Fruit fly (Drosophila melanogaster): ENCODE data around the gene CG11756.

CG11756 gene

DNA sequence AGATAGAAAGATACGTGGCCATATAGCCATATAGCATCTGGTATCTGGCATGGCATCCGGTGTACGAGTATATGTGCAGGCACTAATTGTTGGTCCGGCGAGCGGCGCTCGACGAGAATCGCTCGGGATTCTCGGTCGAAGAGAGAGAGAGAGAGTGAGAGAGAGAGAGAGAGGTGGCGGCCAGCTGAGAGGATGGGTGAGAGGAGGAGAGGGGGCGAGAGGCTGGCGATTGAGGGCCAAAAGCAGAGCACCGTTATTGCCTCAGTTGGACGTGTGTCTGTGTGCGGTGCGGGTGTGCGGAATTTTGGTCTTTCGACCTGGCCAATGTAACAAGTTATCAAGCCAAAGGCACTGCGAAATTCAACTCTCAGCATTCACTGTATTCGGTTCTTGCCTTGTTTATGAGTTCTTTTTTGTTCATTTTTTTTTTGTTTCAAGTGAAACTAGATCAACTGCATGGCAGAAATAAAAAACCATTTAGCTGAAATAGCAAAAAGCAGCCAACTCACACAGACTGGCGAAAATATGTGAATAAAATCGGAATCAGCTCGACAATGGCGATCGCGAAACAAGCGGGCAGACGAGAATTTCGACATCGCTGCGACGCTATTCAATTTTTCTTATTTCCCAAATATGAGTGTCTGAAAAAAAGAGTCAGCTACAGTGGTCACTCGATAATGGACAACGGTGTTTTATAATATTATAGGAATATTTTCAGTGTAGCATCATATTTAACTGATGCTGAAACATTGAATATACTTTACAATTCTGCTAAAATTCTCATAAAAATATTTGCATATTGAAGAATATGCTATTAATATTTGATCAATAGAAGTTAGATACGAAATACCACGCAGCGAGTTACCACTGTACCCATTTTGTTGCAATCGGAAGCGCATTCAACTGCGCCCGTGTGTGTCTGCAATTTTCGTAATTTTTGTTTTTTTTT lies 25.1 kb downstream of the CG11756 start (continued):
- TF ChIP-seq lilli (GFP tag; optimal IDR thresholded peaks at IDR 0.05) (peak; percentile 8), lola (GFP tag; optimal IDR thresholded peaks at IDR 0.05) (no peak), CG10366 (GFP tag; IDR thresholded peaks at IDR 0.05) (no peak), crol (GFP tag; IDR thresholded peaks at IDR 0.05) (peak; percentile 82)

DNA sequence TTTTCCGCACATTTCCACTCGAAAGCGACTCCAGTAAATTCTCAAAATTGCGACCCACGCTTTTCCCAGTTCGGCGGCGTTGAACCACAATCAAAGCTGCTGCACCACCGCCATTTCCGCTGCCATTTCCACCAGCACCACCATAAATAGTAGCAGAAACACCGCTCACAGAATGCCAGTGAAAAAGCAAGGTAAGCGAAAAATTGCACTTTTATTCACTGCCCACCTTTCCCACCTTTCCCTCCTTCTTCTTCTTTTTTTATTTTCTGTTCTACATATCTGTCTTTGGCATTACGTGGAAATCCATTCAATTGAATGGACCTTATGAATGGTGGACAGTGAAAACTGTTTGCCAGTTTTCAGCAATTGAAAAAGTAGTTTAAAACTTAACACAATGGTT lies 26.4 kb downstream of the CG11756 start:
- TF ChIP-seq Usf (GFP tag; optimal IDR thresholded peaks at IDR 0.05) (no peak), Dip3 (GFP tag; optimal IDR thresholded peaks at IDR 0.05) (no peak), repo (GFP tag; optimal IDR thresholded peaks at IDR 0.05) (no peak), Chrac-16 (GFP tag; optimal IDR thresholded peaks at IDR 0.05) (no peak), NFAT (GFP tag; IDR thresholded peaks at IDR 0.05) (no peak), Hmx (GFP tag; optimal IDR thresholded peaks at IDR 0.05) (no peak)

DNA sequence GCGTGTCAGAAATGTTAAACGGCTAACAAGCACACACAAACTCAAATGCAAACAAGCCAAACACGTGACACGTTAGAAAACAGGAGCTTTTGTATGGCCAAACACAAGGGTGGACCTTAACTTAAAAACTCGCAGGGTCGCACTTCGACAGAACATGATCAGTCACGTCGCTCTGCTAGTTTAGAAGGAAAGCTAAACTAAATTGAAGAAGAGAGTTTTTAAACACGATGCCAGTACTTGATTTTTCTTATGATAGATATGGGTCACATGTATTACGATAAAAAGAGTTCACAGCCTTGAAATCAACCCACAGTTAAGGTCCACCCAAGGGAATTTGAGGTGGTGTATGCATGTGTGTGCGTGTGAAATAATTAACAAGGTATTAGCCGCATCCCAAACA lies 30.5 kb downstream of the CG11756 start:
- TF ChIP-seq gce (GFP tag; IDR thresholded peaks at IDR 0.05) (no peak), CG2678 (tag; optimal IDR thresholded peaks at IDR 0.05) (peak; percentile 23), CG7786 (GFP tag; optimal IDR thresholded peaks at IDR 0.05) (no peak), zen (tag; optimal IDR thresholded peaks at IDR 0.05) (no peak), CG2129 (GFP tag; IDR thresholded peaks at IDR 0.05; ENCODE audit: partially characterized antibody) (no peak), Med (GFP tag) (peak; percentile 7), CG2120 (GFP tag; optimal IDR thresholded peaks at IDR 0.05) (peak; percentile 22), cwo (GFP tag; optimal IDR thresholded peaks at IDR 0.05) (peak; percentile 12), CG10366 (GFP tag; IDR thresholded peaks at IDR 0.05) (no peak), Fer1 (GFP tag; optimal IDR thresholded peaks at IDR 0.05) (peak; percentile 27), lab (GFP tag; optimal IDR thresholded peaks at IDR 0.05) (peak; percentile 17), Hey (tag; optimal IDR thresholded peaks at IDR 0.05) (no peak), Vsx1 (GFP tag; optimal IDR thresholded peaks at IDR 0.05) (no peak), sens (GFP tag) (peak; percentile 1), CG18599 (GFP tag; optimal IDR thresholded peaks at IDR 0.05) (peak; percentile 55), PHDP (tag; optimal IDR thresholded peaks at IDR 0.05) (peak; percentile 13)

DNA sequence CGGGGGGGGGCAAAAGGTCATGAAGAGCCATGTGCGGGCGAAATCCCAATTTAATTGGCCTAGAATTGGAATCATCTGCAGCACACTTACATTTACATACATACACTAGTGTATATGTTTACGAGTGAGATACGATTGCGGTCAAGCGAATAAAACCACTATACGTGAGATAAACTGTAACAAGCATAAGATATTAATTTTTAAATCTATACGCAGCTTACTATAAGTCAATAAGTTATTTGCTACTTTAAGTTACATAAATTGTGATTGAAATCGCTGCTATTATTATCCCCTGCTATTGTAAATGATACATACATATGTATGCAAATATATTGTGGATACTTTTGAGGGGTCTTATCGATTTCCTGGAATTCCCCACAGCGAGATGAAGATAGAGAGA lies 31.2 kb downstream of the CG11756 start:
- TF ChIP-seq Optix (GFP tag; IDR thresholded peaks at IDR 0.05) (no peak), CG3407 (GFP tag; optimal IDR thresholded peaks at IDR 0.05) (no peak), tx (GFP tag; optimal IDR thresholded peaks at IDR 0.05) (no peak), Nf-YC (tag; optimal IDR thresholded peaks at IDR 0.05) (peak; percentile 52), ems (GFP tag; optimal IDR thresholded peaks at IDR 0.05) (no peak), kah (GFP tag; optimal IDR thresholded peaks at IDR 0.05) (no peak), Chrac-16 (GFP tag; optimal IDR thresholded peaks at IDR 0.05) (peak; percentile 12), yki (optimal IDR thresholded peaks at IDR 0.05) (no peak), Dbx (GFP tag; IDR thresholded peaks at IDR 0.05) (peak; percentile 58; the same call in 2 of the 3 replicates), CG1603 (tag; optimal IDR thresholded peaks at IDR 0.05) (peak; percentile 61), NK7.1 (GFP tag; optimal IDR thresholded peaks at IDR 0.05) (no peak), Sox102F (GFP tag; optimal IDR thresholded peaks at IDR 0.05) (peak; percentile 44), az2 (GFP tag; optimal IDR thresholded peaks at IDR 0.05) (no peak), Ptx1 (GFP tag; IDR thresholded peaks at IDR 0.05) (peak; percentile 56), Dip2 (GFP tag; IDR thresholded peaks at IDR 0.05) (no peak), ash1 (GFP tag; optimal IDR thresholded peaks at IDR 0.05) (no peak), C15 (GFP tag; IDR thresholded peaks at IDR 0.05) (no peak), CG11696 (GFP tag; IDR thresholded peaks at IDR 0.05) (peak; percentile 71), CG12299 (tag; optimal IDR thresholded peaks at IDR 0.05) (no peak), bbx (GFP tag; IDR thresholded peaks at IDR 0.05; ENCODE audit: partially characterized antibody) (no peak), CG6654 (GFP tag; optimal IDR thresholded peaks at IDR 0.05) (no peak), seq (GFP tag; IDR thresholded peaks at IDR 0.05) (peak; percentile 68)
